Fruit fly (Drosophila melanogaster) whole organism, embryonic: ENCODE measurements around the gene deltaCOP.

Source experiments
- BtbVII ChIP-seq: fragments of 200-800 bp; sonication (Bioruptor generic); optimal IDR thresholded peaks from 3 replicates; lab custom pipeline; 2017; ENCODE audit warnings: missing biosample characterization, mild to moderate bottlenecking, missing genetic modification characterization
- CG10209 ChIP-seq: fragments of 200-800 bp; sonication (Bioruptor generic); optimal IDR thresholded peaks from 3 replicates; lab custom pipeline; 2017; ENCODE audit warnings: missing biosample characterization, mild to moderate bottlenecking, missing genetic modification characterization, missing genetic modification reagents
- CG1024 ChIP-seq: fragments of 200-800 bp; sonication (Bioruptor generic); IDR thresholded peaks from 2 replicates; pipeline ENCODE4 v1.3.6; 2022; ENCODE audit warnings: missing biosample characterization, missing genetic modification characterization
- CG10321 ChIP-seq: fragments of 200-800 bp; sonication (Bioruptor generic); IDR thresholded peaks from 2 replicates; pipeline ENCODE4 v1.3.6; 2022; ENCODE audit warnings: missing biosample characterization, missing genetic modification characterization
- CG10654 ChIP-seq: fragments of 200-800 bp; sonication (Bioruptor generic); optimal IDR thresholded peaks from 2 replicates; lab custom pipeline; 2016; ENCODE audit warnings: missing biosample characterization, missing genetic modification characterization
- CG13296 ChIP-seq: fragments of 200-800 bp; sonication (Bioruptor generic); optimal IDR thresholded peaks from 3 replicates; lab custom pipeline; 2018; ENCODE audit warnings: missing biosample characterization, mild to moderate bottlenecking, missing genetic modification characterization
- CG15696 ChIP-seq: fragments of 200-800 bp; sonication (Bioruptor generic); optimal IDR thresholded peaks from 2 replicates; lab custom pipeline; 2019; ENCODE audit warnings: missing biosample characterization, mild to moderate bottlenecking, missing genetic modification characterization, moderate library complexity
- CG16813 ChIP-seq: fragments of 200-800 bp; sonication (Bioruptor generic); IDR thresholded peaks from 3 replicates; pipeline ENCODE4 v1.3.6; 2022; ENCODE audit warnings: missing biosample characterization, missing genetic modification characterization; ENCODE audit not compliant: partially characterized antibody
- CG31224 ChIP-seq: fragments of 200-800 bp; sonication (Bioruptor generic); IDR thresholded peaks from 2 replicates; pipeline ENCODE4 v1.3.6; 2022; ENCODE audit warnings: missing biosample characterization, missing genetic modification characterization
- CG3995 ChIP-seq: fragments of 200-800 bp; sonication (Bioruptor generic); optimal IDR thresholded peaks from 3 replicates; lab custom pipeline; 2016; ENCODE audit warnings: missing biosample characterization, missing genetic modification characterization
- CG4424 ChIP-seq: fragments of 200-800 bp; sonication (Bioruptor generic); optimal IDR thresholded peaks from 3 replicates; lab custom pipeline; 2016; ENCODE audit warnings: missing biosample characterization, missing genetic modification characterization
- CG6683 ChIP-seq: fragments of 200-800 bp; sonication (Bioruptor generic); optimal IDR thresholded peaks from 2 replicates; lab custom pipeline; 2017; ENCODE audit warnings: missing biosample characterization, mild to moderate bottlenecking, missing genetic modification characterization, missing genetic modification reagents
- CG8290 ChIP-seq, 3 experiments: fragments of 200-800 bp; sonication (Bioruptor generic); optimal IDR thresholded peaks; 2 replicates each; lab custom pipeline; 2016 to 2019; ENCODE audit warnings: missing biosample characterization in 3 of 3, missing genetic modification characterization in 3 of 3, mild to moderate bottlenecking in 2 of 3, moderate library complexity in 1 of 3
- CG9797 ChIP-seq: fragments of 200-800 bp; sonication (Bioruptor generic); optimal IDR thresholded peaks from 3 replicates; lab custom pipeline; 2018; ENCODE audit warnings: missing biosample characterization, mild to moderate bottlenecking, missing genetic modification characterization
- Dad ChIP-seq: fragments of 200-800 bp; sonication (Bioruptor generic); optimal IDR thresholded peaks from 3 replicates; lab custom pipeline; 2016; ENCODE audit warnings: missing biosample characterization, missing genetic modification characterization
- Deaf1 ChIP-seq: fragments of 200-800 bp; optimal IDR thresholded peaks from 3 replicates; lab custom pipeline; 2019; ENCODE audit warnings: missing biosample characterization, mild to moderate bottlenecking, missing genetic modification characterization, moderate library complexity
- Dfd ChIP-seq, 2 experiments: fragments of >200 bp; optimal IDR thresholded peaks; 2 replicates each; lab custom pipeline; 2017; ENCODE audit warnings: missing biosample characterization in 2 of 2, missing genetic modification characterization in 2 of 2
- Ets65A ChIP-seq: fragments of 200-800 bp; sonication (Bioruptor generic); peaks from one replicate; lab custom pipeline; 2016; ENCODE audit warnings: missing biosample characterization, missing genetic modification characterization
- Ets97D ChIP-seq: fragments of 200-800 bp; sonication (Bioruptor generic); optimal IDR thresholded peaks from 3 replicates; lab custom pipeline; 2016; ENCODE audit warnings: missing biosample characterization, missing genetic modification characterization
- GATAe ChIP-seq: fragments of 200-800 bp; sonication (Bioruptor generic); conservative IDR thresholded peaks from 2 replicates; pipeline ENCODE4 v1.3.6; 2022; ENCODE audit warnings: missing biosample characterization, missing genetic modification characterization
- Gug ChIP-seq: fragments of 200-800 bp; sonication (Bioruptor generic); IDR thresholded peaks from 4 replicates; pipeline ENCODE4 v1.3.6; 2022; ENCODE audit warnings: missing biosample characterization, missing genetic modification characterization
- H2.0 ChIP-seq: fragments of 200-800 bp; sonication (Bioruptor generic); IDR thresholded peaks from 2 replicates; pipeline ENCODE4 v1.3.6; 2022; ENCODE audit warnings: missing biosample characterization, missing genetic modification characterization
- Hand ChIP-seq: fragments of 200-800 bp; sonication (Bioruptor generic); optimal IDR thresholded peaks from 2 replicates; lab custom pipeline; 2017; ENCODE audit warnings: mild to moderate bottlenecking, missing biosample characterization, missing genetic modification reagents, missing genetic modification characterization
- Hmx ChIP-seq: fragments of 200-800 bp; sonication (Bioruptor generic); optimal IDR thresholded peaks from 2 replicates; lab custom pipeline; 2016; ENCODE audit warnings: missing biosample characterization, missing genetic modification characterization
- Lhr ChIP-seq: fragments of 200-800 bp; sonication (Bioruptor generic); optimal IDR thresholded peaks from 3 replicates; lab custom pipeline; 2017; ENCODE audit warnings: mild to moderate bottlenecking, missing biosample characterization, missing genetic modification reagents, missing genetic modification characterization
- Ptx1 ChIP-seq: fragments of 200-800 bp; sonication (Bioruptor generic); IDR thresholded peaks from 2 replicates; pipeline ENCODE4 v1.3.6; 2022; ENCODE audit warnings: missing biosample characterization, missing genetic modification characterization
- ac ChIP-seq: fragments of 200-800 bp; sonication (Bioruptor generic); optimal IDR thresholded peaks from 3 replicates; lab custom pipeline; 2017; ENCODE audit warnings: missing biosample characterization, mild to moderate bottlenecking, missing genetic modification characterization
- bcd ChIP-seq: fragments of 200-800 bp; sonication (Bioruptor generic); optimal IDR thresholded peaks from 2 replicates; lab custom pipeline; 2017; ENCODE audit warnings: missing biosample characterization, mild to moderate bottlenecking, missing genetic modification characterization
- bsh ChIP-seq, 2 experiments: fragments of 200-800 bp; sonication (Bioruptor generic); optimal IDR thresholded peaks; 2 replicates each; lab custom pipeline; 2017 to 2018; ENCODE audit warnings: mild to moderate bottlenecking in 2 of 2, missing biosample characterization in 2 of 2, missing genetic modification characterization in 2 of 2, moderate library complexity in 1 of 2
- cato ChIP-seq: fragments of 200-800 bp; sonication (Bioruptor generic); optimal IDR thresholded peaks from 2 replicates; lab custom pipeline; 2016; ENCODE audit warnings: missing biosample characterization, missing genetic modification characterization, borderline replicate concordance
- da ChIP-seq: fragments of 200-800 bp; sonication (Bioruptor generic); optimal IDR thresholded peaks from 2 replicates; lab custom pipeline; 2016; ENCODE audit warnings: missing biosample characterization, missing genetic modification characterization
- dan ChIP-seq: fragments of 200-800 bp; sonication (Bioruptor generic); IDR thresholded peaks from 2 replicates; pipeline ENCODE4 v1.3.6; 2022; ENCODE audit warnings: missing biosample characterization, missing genetic modification characterization
- danr ChIP-seq: fragments of 200-800 bp; sonication (Bioruptor generic); IDR thresholded peaks from 2 replicates; pipeline ENCODE4 v1.3.6; 2022; ENCODE audit warnings: missing biosample characterization, missing genetic modification characterization
- disco-r ChIP-seq: fragments of 200-800 bp; sonication (Bioruptor generic); optimal IDR thresholded peaks from 2 replicates; lab custom pipeline; 2016; ENCODE audit warnings: missing biosample characterization, missing genetic modification characterization
- exex ChIP-seq: fragments of 200-800 bp; sonication (Bioruptor generic); optimal IDR thresholded peaks from 4 replicates; lab custom pipeline; 2018; ENCODE audit warnings: missing biosample characterization, mild to moderate bottlenecking, missing genetic modification characterization, moderate library complexity
- eyg ChIP-seq: fragments of 200-800 bp; sonication (Bioruptor generic); optimal IDR thresholded peaks from 3 replicates; lab custom pipeline; 2016; ENCODE audit warnings: missing biosample characterization, missing genetic modification characterization
- fru ChIP-seq: fragments of >200 bp; optimal IDR thresholded peaks from 2 replicates; lab custom pipeline; 2017
- gcm2 ChIP-seq: fragments of 200-800 bp; sonication (Bioruptor generic); optimal IDR thresholded peaks from 2 replicates; lab custom pipeline; 2016; ENCODE audit warnings: missing biosample characterization, missing genetic modification characterization
- gfzf ChIP-seq: fragments of 200-800 bp; sonication (Bioruptor generic); optimal IDR thresholded peaks from 2 replicates; lab custom pipeline; 2016; ENCODE audit warnings: missing biosample characterization, mild to moderate bottlenecking, missing genetic modification characterization, moderate library complexity
- gsb ChIP-seq: fragments of 200-800 bp; sonication (Bioruptor generic); IDR thresholded peaks from 2 replicates; pipeline ENCODE4 v1.3.6; 2022; ENCODE audit warnings: missing biosample characterization, missing genetic modification characterization
- h ChIP-seq: fragments of >200 bp; optimal IDR thresholded peaks from 2 replicates; lab custom pipeline; 2017
- jing ChIP-seq: fragments of 200-800 bp; sonication (Bioruptor generic); optimal IDR thresholded peaks from 2 replicates; lab custom pipeline; 2018; ENCODE audit warnings: missing biosample characterization, mild to moderate bottlenecking, missing genetic modification characterization
- ken ChIP-seq: fragments of 200-800 bp; sonication (Bioruptor generic); IDR thresholded peaks from 3 replicates; pipeline ENCODE4 v1.3.6; 2022; ENCODE audit warnings: missing biosample characterization, missing genetic modification characterization
- lmd ChIP-seq: fragments of 200-800 bp; sonication (Bioruptor generic); IDR thresholded peaks from 2 replicates; pipeline ENCODE4 v1.3.6; 2022; ENCODE audit warnings: missing biosample characterization, missing genetic modification characterization
- nom ChIP-seq: fragments of 200-800 bp; sonication (Bioruptor generic); optimal IDR thresholded peaks from 2 replicates; lab custom pipeline; 2017; ENCODE audit warnings: missing biosample characterization, missing genetic modification characterization, mild to moderate bottlenecking, moderate library complexity, missing genetic modification reagents
- pfk ChIP-seq: fragments of 200-800 bp; sonication (Bioruptor generic); optimal IDR thresholded peaks from 2 replicates; lab custom pipeline; 2018; ENCODE audit warnings: missing biosample characterization, mild to moderate bottlenecking, missing genetic modification characterization, moderate library complexity
- pzg ChIP-seq: fragments of 200-800 bp; sonication (Bioruptor generic); optimal IDR thresholded peaks from 3 replicates; lab custom pipeline; 2018; ENCODE audit warnings: missing biosample characterization, mild to moderate bottlenecking, missing genetic modification characterization, moderate library complexity
- sqz ChIP-seq: fragments of 200-800 bp; sonication (Bioruptor generic); optimal IDR thresholded peaks from 3 replicates; lab custom pipeline; 2018; ENCODE audit warnings: missing biosample characterization, mild to moderate bottlenecking, missing genetic modification characterization
- sr ChIP-seq: fragments of 200-800 bp; sonication (Bioruptor generic); IDR thresholded peaks from 3 replicates; pipeline ENCODE4 v1.3.6; 2022; ENCODE audit warnings: missing biosample characterization, missing genetic modification characterization
- tin ChIP-seq: fragments of 200-800 bp; sonication (Bioruptor generic); optimal IDR thresholded peaks from 3 replicates; lab custom pipeline; 2016; ENCODE audit warnings: missing biosample characterization, missing genetic modification characterization
- twi ChIP-seq: fragments of 200-800 bp; optimal IDR thresholded peaks from 2 replicates; lab custom pipeline; 2019; ENCODE audit warnings: missing biosample characterization, mild to moderate bottlenecking, missing genetic modification characterization, moderate library complexity

deltaCOP gene

DNA sequence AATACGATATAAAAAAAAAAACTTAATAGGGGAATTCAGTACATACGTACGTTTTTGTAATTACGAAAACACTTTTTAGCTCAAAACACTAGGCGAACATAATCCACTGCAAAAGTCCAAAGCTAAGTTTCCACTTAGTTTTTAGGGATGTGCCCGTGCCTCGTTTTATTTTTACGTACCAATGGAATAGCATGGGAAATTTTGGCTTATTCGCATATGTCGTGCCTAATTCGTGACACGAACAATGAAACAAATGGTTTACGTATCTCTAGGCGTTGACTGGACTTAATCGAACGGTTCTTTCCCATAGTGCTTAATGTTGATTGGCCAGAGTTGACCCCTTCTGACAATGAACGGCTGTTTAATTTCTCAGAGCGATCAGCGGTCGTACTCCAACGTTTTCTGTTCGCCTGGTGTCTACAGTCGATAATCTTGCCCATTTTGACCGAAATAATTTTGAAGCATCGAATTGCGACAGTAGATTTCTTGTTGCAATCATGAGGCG, 18.1 kb upstream of the deltaCOP start, which contains the start of gene CG14818 (continued):
- TF ChIP-seq nom (GFP tag; lab: Kevin White, UChicago), result no peak
- peak; percentile 80 for TF ChIP-seq sqz
- no peak for TF ChIP-seq ac (GFP tag; lab: Kevin White, UChicago)
- TF ChIP-seq CG6683 (GFP tag; lab: Kevin White, UChicago), result no peak
- peak; percentile 78 for TF ChIP-seq Ptx1 (GFP tag; lab: Robert Waterston, UW)
- peak; percentile 6 for TF ChIP-seq gcm2 (GFP tag; lab: Kevin White, UChicago)
- TF ChIP-seq H2.0 (GFP tag; lab: Robert Waterston, UW), result peak; percentile 44; the same call in 1 of the 2 replicates
- peak; percentile 50 for TF ChIP-seq CG4424 (GFP tag; lab: Kevin White, UChicago)
- no peak for TF ChIP-seq jing (GFP tag; lab: Kevin White, UChicago)
- TF ChIP-seq CG10654 (GFP tag; lab: Kevin White, UChicago), result peak; percentile 55
- TF ChIP-seq exex (tag; lab: Kevin White, UChicago), result no peak
- TF ChIP-seq bsh (GFP tag; optimal IDR thresholded peaks at IDR 0.05; lab: Kevin White, UChicago), result peak in 1 of 2 experiments; percentile 62
- TF ChIP-seq pzg (GFP tag; lab: Kevin White, UChicago), result peak; percentile 32
- TF ChIP-seq cato (GFP tag; lab: Kevin White, UChicago), result peak; percentile 38
- peak; percentile 67; the same call in 2 of the 3 replicates for TF ChIP-seq ken
- TF ChIP-seq Dfd (GFP tag; optimal IDR thresholded peaks at IDR 0.05; lab: Kevin White, UChicago), result no peak
- no peak for TF ChIP-seq dan (GFP tag; lab: Robert Waterston, UW)
- no peak for TF ChIP-seq sr (GFP tag; lab: Robert Waterston, UW)
- peak; percentile 44; the same call in 1 of the 2 replicates for TF ChIP-seq gsb
- TF ChIP-seq disco-r, result peak; percentile 18
- peak; percentile 19 for TF ChIP-seq eyg (GFP tag; lab: Kevin White, UChicago)
- TF ChIP-seq CG13296 (GFP tag; lab: Kevin White, UChicago), result peak; percentile 32
- TF ChIP-seq tin (GFP tag; lab: Kevin White, UChicago), result peak; percentile 49
- no peak for TF ChIP-seq fru
- peak; percentile 67 for TF ChIP-seq CG8290 (GFP tag; optimal IDR thresholded peaks at IDR 0.05; lab: Kevin White, UChicago)
- peak in 1 of 2 experiments; percentile 86 for TF ChIP-seq CG8290 (tag; optimal IDR thresholded peaks at IDR 0.05; lab: Kevin White, UChicago)
- TF ChIP-seq da (GFP tag; lab: Kevin White, UChicago), result no peak
- TF ChIP-seq CG31224, result no peak
- peak; percentile 48 for TF ChIP-seq bcd (GFP tag; lab: Kevin White, UChicago)
- TF ChIP-seq pfk (GFP tag; lab: Kevin White, UChicago), result no peak
- TF ChIP-seq lmd (GFP tag; lab: Robert Waterston, UW), result peak; percentile 72
- TF ChIP-seq BtbVII (GFP tag; lab: Kevin White, UChicago), result peak; percentile 25
- no peak for TF ChIP-seq GATAe (GFP tag; lab: Robert Waterston, UW)
- TF ChIP-seq gfzf (GFP tag; lab: Kevin White, UChicago), result peak; percentile 1
- TF ChIP-seq Lhr (GFP tag; lab: Kevin White, UChicago), result peak; percentile 56
- peak; percentile 61 for TF ChIP-seq CG15696 (tag; lab: Kevin White, UChicago)
- TF ChIP-seq CG9797, result no peak
- no peak for TF ChIP-seq Hmx
- peak; percentile 67; the same call in 3 of the 4 replicates for TF ChIP-seq Gug (GFP tag; lab: Robert Waterston, UW)
- no peak for TF ChIP-seq twi
- TF ChIP-seq CG1024 (GFP tag; lab: Robert Waterston, UW), result no peak
- TF ChIP-seq Ets97D (GFP tag; lab: Kevin White, UChicago), result peak; percentile 51
- TF ChIP-seq danr, result peak; percentile 38; the same call in 1 of the 2 replicates
- TF ChIP-seq Hand, result peak; percentile 48
- peak; percentile 88 for TF ChIP-seq CG16813
- peak; percentile 56 for TF ChIP-seq CG10209 (GFP tag; lab: Kevin White, UChicago)
- TF ChIP-seq h (lab: Kevin White, UChicago), result no peak
- 0 out of 2 replicates have a peak, but pooled peaks have one; percentile 15 for TF ChIP-seq CG10321 (GFP tag; lab: Robert Waterston, UW)
- TF ChIP-seq CG3995 (GFP tag; lab: Kevin White, UChicago), result peak; percentile 63
- no peak for TF ChIP-seq Dad (GFP tag; lab: Kevin White, UChicago)
- peak; percentile 97 for TF ChIP-seq Ets65A
- no peak for TF ChIP-seq Deaf1 (tag; lab: Kevin White, UChicago)
